Worm (Caenorhabditis elegans) whole organism, L3 larva: ENCODE measurements around the gene bath-37.

Experiments used
- ceh-82 ChIP-seq: fragments of 150-350 bp; optimal IDR thresholded peaks from 2 replicates; lab custom pipeline; 2014; ENCODE audit warnings: missing biosample characterization, missing genetic modification characterization
- lin-15B ChIP-seq: fragments of 150-350 bp; optimal IDR thresholded peaks from 2 replicates; lab custom pipeline; 2014; ENCODE audit warnings: missing biosample characterization, missing genetic modification characterization
- nhr-28 ChIP-seq: fragments of 150-350 bp; optimal IDR thresholded peaks from 2 replicates; lab custom pipeline; 2014; ENCODE audit warnings: missing biosample characterization, missing genetic modification characterization
- pqm-1 ChIP-seq: fragments of 150-350 bp; optimal IDR thresholded peaks from 2 replicates; lab custom pipeline; 2017; ENCODE audit warnings: missing biosample characterization, missing genetic modification characterization, inconsistent platforms
- skn-1 ChIP-seq: fragments of 150-350 bp; optimal IDR thresholded peaks from 2 replicates; lab custom pipeline; 2014; ENCODE audit warnings: missing biosample characterization, missing genetic modification characterization
- unc-62 ChIP-seq: fragments of 150-350 bp; sonication (generic microtip); optimal IDR thresholded peaks from 4 replicates; lab custom pipeline; 2014; ENCODE audit warnings: missing biosample characterization, missing genetic modification reagents, missing genetic modification characterization
- ztf-11 ChIP-seq: fragments of 150-350 bp; optimal IDR thresholded peaks from 2 replicates; lab custom pipeline; 2014; ENCODE audit warnings: missing biosample characterization, missing genetic modification characterization

- no peak for TF ChIP-seq unc-62 (GFP tag; lab: Kevin White, UChicago)
- TF ChIP-seq skn-1 (tag; lab: Kevin White, UChicago), result no peak
- no peak for TF ChIP-seq nhr-28
- no peak for TF ChIP-seq pqm-1 (tag; lab: Kevin White, UChicago)
- no peak for TF ChIP-seq ztf-11 (tag; lab: Kevin White, UChicago)
- TF ChIP-seq lin-15B, result no peak
- TF ChIP-seq ceh-82 (tag; lab: Kevin White, UChicago), result no peak
Measured at ce11 chrIV:12110339-12110738, 41.6 kb downstream of the bath-37 start, which contains the start of gene col-129.
